Worm (Caenorhabditis elegans) whole organism, late embryonic: ENCODE measurements around the gene F11A10.5.

Experiments
- C38D4.7 ChIP-seq: fragments of 200-800 bp; sonication (Bioruptor generic); optimal IDR thresholded peaks from 2 replicates; lab custom pipeline; 2018; ENCODE audit warnings: mild to moderate bottlenecking, missing genetic modification characterization, moderate library complexity, missing compliant biosample characterization
- ceh-2 ChIP-seq: sonication (generic microtip); optimal IDR thresholded peaks from 2 replicates; lab custom pipeline; 2016; ENCODE audit warnings: missing genotype, missing genetic modification characterization, missing compliant biosample characterization
- ceh-6 ChIP-seq: fragments of 200-800 bp; sonication (Bioruptor generic); optimal IDR thresholded peaks from 2 replicates; lab custom pipeline; 2018; ENCODE audit warnings: mild to moderate bottlenecking, missing genetic modification characterization, missing compliant biosample characterization
- hlh-8 ChIP-seq: sonication (generic microtip); optimal IDR thresholded peaks from 2 replicates; lab custom pipeline; 2016; ENCODE audit warnings: missing genotype, missing genetic modification characterization, missing compliant biosample characterization
- lim-6 ChIP-seq: sonication (generic microtip); optimal IDR thresholded peaks from 2 replicates; lab custom pipeline; 2016; ENCODE audit warnings: missing genetic modification characterization, missing compliant biosample characterization
- nfya-1 ChIP-seq: sonication (generic microtip); optimal IDR thresholded peaks from 2 replicates; lab custom pipeline; 2017; ENCODE audit warnings: missing genetic modification characterization, mild to moderate bottlenecking, missing compliant biosample characterization, antibody characterized with exemption, moderate library complexity
- rnt-1 ChIP-seq: sonication (generic microtip); optimal IDR thresholded peaks from 2 replicates; lab custom pipeline; 2016; ENCODE audit warnings: missing genetic modification characterization, missing compliant biosample characterization
- ttx-3 ChIP-seq: sonication (generic microtip); optimal IDR thresholded peaks from 2 replicates; lab custom pipeline; 2016; ENCODE audit warnings: missing genetic modification reagents, missing genetic modification characterization, missing compliant biosample characterization
- unc-42 ChIP-seq: sonication (generic microtip); optimal IDR thresholded peaks from 2 replicates; lab custom pipeline; 2016; ENCODE audit warnings: missing genotype, missing genetic modification characterization, missing compliant biosample characterization
- unc-55 ChIP-seq: sonication (generic microtip); optimal IDR thresholded peaks from 2 replicates; lab custom pipeline; 2017; ENCODE audit warnings: missing biosample characterization, missing genetic modification reagents, missing genetic modification characterization
- unc-86 ChIP-seq: sonication (generic microtip); optimal IDR thresholded peaks from 2 replicates; lab custom pipeline; 2016; ENCODE audit warnings: missing genetic modification characterization, missing compliant biosample characterization

- no peak for TF ChIP-seq unc-55 (GFP tag; lab: Kevin White, UChicago)
- no peak for TF ChIP-seq hlh-8 (tag; lab: Kevin White, UChicago)
- no peak for TF ChIP-seq C38D4.7 (GFP tag; lab: Kevin White, UChicago)
- no peak for TF ChIP-seq unc-86
- TF ChIP-seq lim-6 (tag; lab: Kevin White, UChicago): no peak
- TF ChIP-seq ttx-3 (tag; lab: Kevin White, UChicago): no peak
- TF ChIP-seq nfya-1 (tag; lab: Kevin White, UChicago): no peak
- no peak for TF ChIP-seq unc-42
- TF ChIP-seq ceh-2 (tag; lab: Kevin White, UChicago): no peak
- no peak for TF ChIP-seq ceh-6 (GFP tag; lab: Kevin White, UChicago)
- TF ChIP-seq rnt-1 (tag; lab: Kevin White, UChicago): no peak
Measured at ce11 chrIV:12068590-12068989, 25.3 kb upstream of the F11A10.5 start, which contains the start of gene bath-37.
